Fruit fly (Drosophila melanogaster): ENCODE measurements around the gene Tim17a2.

The Tim17a2 gene

DNA sequence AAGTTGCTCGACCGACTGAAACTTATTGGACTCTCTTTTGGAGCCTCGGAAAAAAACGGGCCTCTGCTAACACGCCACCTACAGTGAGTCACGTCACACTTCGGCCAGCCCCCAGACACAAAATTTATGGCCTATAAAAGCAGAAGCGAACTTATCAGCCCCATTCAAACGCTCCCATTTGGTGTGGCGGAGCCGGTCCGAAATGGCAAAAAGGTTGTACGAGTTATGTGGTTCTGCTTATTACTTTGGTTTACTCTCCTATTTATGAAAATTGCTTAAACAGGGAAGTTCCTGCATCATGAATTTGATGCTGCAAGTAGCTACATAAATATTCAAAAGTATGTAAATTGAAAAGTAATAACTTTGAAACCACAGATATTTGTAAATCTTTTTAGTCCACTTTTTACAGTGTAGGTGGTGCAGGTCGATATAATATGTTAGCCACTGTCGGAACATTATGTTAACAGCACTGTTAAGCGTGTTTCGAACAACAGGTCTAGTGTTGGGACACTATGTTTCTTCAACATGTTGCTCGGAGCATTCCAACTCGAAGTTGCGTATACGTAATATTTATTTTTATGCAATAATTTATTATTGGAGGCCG, 21.0 kb upstream of the Tim17a2 start (continued):
- TF ChIP-seq CG7368 (GFP tag; optimal IDR thresholded peaks at IDR 0.05) (peak; percentile 82), CG11762 (GFP tag; optimal IDR thresholded peaks at IDR 0.05; ENCODE audit: insufficient read depth) (peak; percentile 75), Met (GFP tag; optimal IDR thresholded peaks at IDR 0.05) (peak; percentile 90), Hr38 (GFP tag; optimal IDR thresholded peaks at IDR 0.05) (no peak), eg (GFP tag; IDR thresholded peaks at IDR 0.05) (peak; percentile 83), CG3032 (tag; optimal IDR thresholded peaks at IDR 0.05) (peak; percentile 82), net (GFP tag; optimal IDR thresholded peaks at IDR 0.05) (peak; percentile 94), CG9139 (GFP tag; optimal IDR thresholded peaks at IDR 0.05) (peak; percentile 58), CG32006 (GFP tag; optimal IDR thresholded peaks at IDR 0.05) (peak; percentile 97), CG34406 (GFP tag; optimal IDR thresholded peaks at IDR 0.05) (peak; percentile 86), Ets21C (GFP tag; optimal IDR thresholded peaks at IDR 0.05) (peak; percentile 86), Smox (GFP tag; optimal IDR thresholded peaks at IDR 0.05) (peak; percentile 87), acj6 (GFP tag; optimal IDR thresholded peaks at IDR 0.05) (peak; percentile 89), Hr39 (GFP tag; optimal IDR thresholded peaks at IDR 0.05) (peak; percentile 89), Eip75B (GFP tag; optimal IDR thresholded peaks at IDR 0.05) (peak; percentile 87), CG8632 (GFP tag; optimal IDR thresholded peaks at IDR 0.05) (peak; percentile 78), CG6808 (GFP tag; optimal IDR thresholded peaks at IDR 0.05) (peak; percentile 82), CG1621 (tag; optimal IDR thresholded peaks at IDR 0.05) (peak; percentile 69), CG6854 (GFP tag; optimal IDR thresholded peaks at IDR 0.05) (peak; percentile 72), Ets96B (tag; optimal IDR thresholded peaks at IDR 0.05) (peak; percentile 76), CG3919 (GFP tag; optimal IDR thresholded peaks at IDR 0.05) (peak; percentile 89), topi (GFP tag; optimal IDR thresholded peaks at IDR 0.05) (peak; percentile 90), CG8119 (GFP tag; IDR thresholded peaks at IDR 0.05) (peak; percentile 91), vri (GFP tag; optimal IDR thresholded peaks at IDR 0.05) (peak; percentile 85), dac (GFP tag; optimal IDR thresholded peaks at IDR 0.05) (peak; percentile 93), svp (GFP tag) (peak; percentile 95), ss (GFP tag; optimal IDR thresholded peaks at IDR 0.05) (peak; percentile 71 to 81), CG11902 (GFP tag; optimal IDR thresholded peaks at IDR 0.05) (peak; percentile 70)

DNA sequence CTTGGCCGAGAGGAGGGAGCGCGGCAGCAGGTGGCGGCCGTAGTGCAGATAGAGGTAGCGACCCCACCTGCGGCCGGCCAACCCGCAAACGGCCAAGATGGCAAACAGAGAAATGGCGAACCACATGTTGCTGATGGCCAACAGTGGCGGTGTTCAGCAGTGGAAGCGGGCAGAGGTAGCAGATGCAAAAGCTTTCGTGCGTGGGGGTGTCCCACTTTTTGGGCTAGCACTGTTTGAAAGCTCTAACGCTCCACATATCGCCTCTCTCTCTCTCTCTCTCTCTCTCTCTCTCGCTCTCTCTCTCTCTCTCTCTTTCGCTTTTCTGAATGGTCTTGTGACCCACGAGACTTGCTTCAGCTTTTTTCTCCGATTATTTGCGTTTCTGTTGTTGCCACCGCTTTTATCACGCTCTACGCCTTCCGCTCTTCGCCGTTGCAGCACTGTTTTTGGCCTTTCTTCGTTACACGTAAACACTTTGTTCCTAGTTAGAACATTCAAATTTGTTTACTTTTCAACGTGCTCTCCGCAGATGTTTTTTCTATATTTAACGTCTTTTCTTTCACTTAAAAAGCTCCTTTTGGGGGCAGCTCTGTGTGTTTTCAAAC, 20.4 kb upstream of the Tim17a2 start:
- TF ChIP-seq Eip93F (GFP tag; optimal IDR thresholded peaks at IDR 0.05) (no peak), CG6808 (GFP tag; optimal IDR thresholded peaks at IDR 0.05) (peak; percentile 6), Sox15 (GFP tag; optimal IDR thresholded peaks at IDR 0.05) (peak; percentile 5), ss (GFP tag; optimal IDR thresholded peaks at IDR 0.05) (no peak), CG6854 (GFP tag; optimal IDR thresholded peaks at IDR 0.05) (peak; percentile 8), CG4318 (GFP tag; optimal IDR thresholded peaks at IDR 0.05) (no peak), fd59A (GFP tag; optimal IDR thresholded peaks at IDR 0.05) (no peak), Smox (GFP tag; optimal IDR thresholded peaks at IDR 0.05) (peak; percentile 3), salr (GFP tag; optimal IDR thresholded peaks at IDR 0.05) (no peak), Gug (GFP tag; IDR thresholded peaks at IDR 0.05) (no peak), CG11762 (GFP tag; optimal IDR thresholded peaks at IDR 0.05; ENCODE audit: insufficient read depth) (peak; percentile 27), acj6 (GFP tag; optimal IDR thresholded peaks at IDR 0.05) (no peak), Blimp-1 (GFP tag; optimal IDR thresholded peaks at IDR 0.05) (no peak), Eip78C (GFP tag) (peak; percentile 39), cyc (GFP tag; optimal IDR thresholded peaks at IDR 0.05) (no peak), CG3919 (GFP tag; optimal IDR thresholded peaks at IDR 0.05) (peak; percentile 43), achi (GFP tag; optimal IDR thresholded peaks at IDR 0.05) (no peak), CG10669 (GFP tag; optimal IDR thresholded peaks at IDR 0.05) (no peak), svp (GFP tag) (peak; percentile 76), topi (GFP tag; optimal IDR thresholded peaks at IDR 0.05) (peak; percentile 16), Lpt (GFP tag; optimal IDR thresholded peaks at IDR 0.05) (peak; percentile 9), Ets21C (GFP tag; optimal IDR thresholded peaks at IDR 0.05) (no peak), Sox102F (GFP tag; optimal IDR thresholded peaks at IDR 0.05) (peak; percentile 46), lz (GFP tag; optimal IDR thresholded peaks at IDR 0.05) (peak; percentile 28), CG3032 (tag; optimal IDR thresholded peaks at IDR 0.05) (no peak), Hr4 (GFP tag; optimal IDR thresholded peaks at IDR 0.05) (peak; percentile 7), Eip75B (GFP tag; optimal IDR thresholded peaks at IDR 0.05) (peak; percentile 2), CG6276 (GFP tag; optimal IDR thresholded peaks at IDR 0.05) (peak; percentile 15), net (GFP tag; optimal IDR thresholded peaks at IDR 0.05) (peak; percentile 9), CG8632 (GFP tag; optimal IDR thresholded peaks at IDR 0.05) (peak; percentile 6), dac (GFP tag; optimal IDR thresholded peaks at IDR 0.05) (no peak), CG7368 (GFP tag; optimal IDR thresholded peaks at IDR 0.05) (peak; percentile 20), vri (GFP tag; optimal IDR thresholded peaks at IDR 0.05) (no peak), Sox14 (GFP tag; optimal IDR thresholded peaks at IDR 0.05) (no peak), CG8119 (GFP tag; IDR thresholded peaks at IDR 0.05) (peak; percentile 30; the same call in 1 of the 3 replicates), CG6163 (GFP tag; IDR thresholded peaks at IDR 0.05) (peak; percentile 79), CG11902 (GFP tag; optimal IDR thresholded peaks at IDR 0.05) (no peak)
